Fruit fly (Drosophila melanogaster): ENCODE data around the gene Prps.

DNA sequence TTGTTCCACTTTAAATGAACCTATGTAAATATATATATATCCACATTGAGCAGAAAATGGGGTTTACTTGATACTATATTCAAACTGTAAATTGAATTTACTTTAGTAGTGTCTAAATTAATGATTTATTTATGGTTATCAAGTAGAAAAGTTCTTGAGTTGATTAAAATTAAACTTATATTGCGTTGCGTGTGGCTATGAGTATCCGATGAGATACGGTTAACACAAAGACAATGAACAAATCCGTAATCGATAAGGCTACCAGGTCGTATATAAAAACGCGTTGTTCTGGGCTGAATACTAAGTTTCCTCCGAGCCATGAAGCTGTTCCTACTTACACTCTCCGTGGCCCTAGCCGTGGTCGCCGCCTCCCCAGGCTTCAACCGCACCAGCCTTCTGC, 57.5 kb downstream of the Prps start, which contains the start of gene CG18179:
- TF ChIP-seq Rel (GFP tag; optimal IDR thresholded peaks at IDR 0.05) (no peak), Rel (tag; optimal IDR thresholded peaks at IDR 0.05) (no peak), Myc (optimal IDR thresholded peaks at IDR 0.05) (no peak), Abd-B (GFP tag; optimal IDR thresholded peaks at IDR 0.05) (no peak), Hr78 (GFP tag; optimal IDR thresholded peaks at IDR 0.05) (no peak), usp (GFP tag; optimal IDR thresholded peaks at IDR 0.05) (no peak), Mio (GFP tag; optimal IDR thresholded peaks at IDR 0.05) (no peak)
